Worm (Caenorhabditis elegans): ENCODE data around the gene nhr-103.

- no peak for TF ChIP-seq ceh-36 (tag; optimal IDR thresholded peaks at IDR 0.05)
- no peak for TF ChIP-seq flt-1 (GFP tag; IDR thresholded peaks at IDR 0.05)
- no peak for TF ChIP-seq ama-1 (optimal IDR thresholded peaks at IDR 0.05)
- TF ChIP-seq tbx-11 (GFP tag; IDR thresholded peaks at IDR 0.05) = no peak
- no peak for TF ChIP-seq aly-1 (tag; optimal IDR thresholded peaks at IDR 0.05)
- no peak for TF ChIP-seq tbx-37 (GFP tag; conservative IDR thresholded peaks at IDR 0.05)
- no peak for TF ChIP-seq hmg-4 (GFP tag; optimal IDR thresholded peaks at IDR 0.05)
- no peak for TF ChIP-seq scrt-1 (GFP tag; IDR thresholded peaks at IDR 0.05)
- TF ChIP-seq ets-7 (tag; optimal IDR thresholded peaks at IDR 0.05) = no peak
- no peak for TF ChIP-seq B0310.2 (tag; optimal IDR thresholded peaks at IDR 0.05)
- TF ChIP-seq tra-4 (tag; optimal IDR thresholded peaks at IDR 0.05) = no peak
These were observed 7.9 kb downstream of the nhr-103 start, which contains the start of gene nhr-96 for ce11 chrV:2233177-2233576.
